Fruit fly (Drosophila melanogaster) ovary, adult (tissue): ENCODE data around the gene CG11498.

ENCODE experiments used
- CG17801 ChIP-seq: fragments of 200-800 bp; optimal IDR thresholded peaks from 2 replicates; lab custom pipeline; 2019; ENCODE audit warnings: missing biosample characterization, mild to moderate bottlenecking, missing genetic modification characterization, moderate library complexity; ENCODE audit not compliant: partially characterized antibody

CG11498 gene

dm6 chr3R:30193826-30194225 is 33.6 kb upstream of the CG11498 start:
- TF ChIP-seq CG17801 (GFP tag; lab: Kevin White, UChicago) = no peak

DNA sequence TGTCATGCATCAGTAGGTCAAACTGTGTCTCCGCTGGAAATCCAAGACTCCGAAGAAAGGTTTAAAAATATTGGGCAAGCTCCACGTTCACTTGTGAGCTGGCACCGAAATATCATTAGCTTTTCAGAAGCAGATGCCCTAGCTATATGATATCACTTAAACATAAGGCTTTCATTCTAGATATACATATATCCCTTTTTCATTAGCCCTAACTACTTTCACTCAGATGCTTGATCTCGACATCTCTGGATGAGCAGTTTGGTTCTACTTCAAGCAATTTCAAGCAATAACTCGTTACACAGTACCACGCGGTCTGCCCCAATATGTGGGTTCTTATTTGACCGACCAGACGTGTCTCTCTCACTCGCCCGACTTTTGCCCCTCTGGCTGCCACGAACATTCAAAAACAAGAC is 31.2 kb upstream of the CG11498 start:
- peak; percentile 45 for TF ChIP-seq CG17801 (GFP tag; lab: Kevin White, UChicago)

DNA sequence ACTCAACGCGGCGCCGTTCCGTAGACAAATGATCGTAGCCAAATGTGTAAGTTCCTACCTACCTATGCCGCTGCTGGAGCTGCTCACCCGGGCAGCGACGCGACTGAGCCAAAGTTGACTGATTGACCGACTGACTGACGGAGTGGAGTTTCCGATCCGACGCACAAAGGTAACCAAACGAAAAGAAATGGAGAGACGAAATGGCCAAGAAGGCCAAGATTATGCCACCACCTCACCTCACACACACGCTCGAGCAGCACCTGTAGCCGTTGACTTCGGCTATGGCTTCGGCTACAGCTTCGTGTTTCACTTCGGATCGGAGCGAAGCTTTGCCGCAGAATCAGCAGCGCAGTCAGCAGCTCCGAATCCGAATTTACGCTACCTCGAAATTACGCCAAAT is 30.8 kb upstream of the CG11498 start, which contains the start of gene CG9747:
CG9747 (minus strand) TSS at position 206 of the 400 bp plus-strand sequence.
- no peak for TF ChIP-seq CG17801 (GFP tag; lab: Kevin White, UChicago)

- TF ChIP-seq CG17801 (GFP tag; lab: Kevin White, UChicago) = no peak
These were observed 29.6 kb upstream of the CG11498 start for dm6 chr3R:30189836-30190235.

- peak; percentile 14 for TF ChIP-seq CG17801 (GFP tag; lab: Kevin White, UChicago)
These were observed 29.1 kb upstream of the CG11498 start for dm6 chr3R:30189398-30189797.

DNA sequence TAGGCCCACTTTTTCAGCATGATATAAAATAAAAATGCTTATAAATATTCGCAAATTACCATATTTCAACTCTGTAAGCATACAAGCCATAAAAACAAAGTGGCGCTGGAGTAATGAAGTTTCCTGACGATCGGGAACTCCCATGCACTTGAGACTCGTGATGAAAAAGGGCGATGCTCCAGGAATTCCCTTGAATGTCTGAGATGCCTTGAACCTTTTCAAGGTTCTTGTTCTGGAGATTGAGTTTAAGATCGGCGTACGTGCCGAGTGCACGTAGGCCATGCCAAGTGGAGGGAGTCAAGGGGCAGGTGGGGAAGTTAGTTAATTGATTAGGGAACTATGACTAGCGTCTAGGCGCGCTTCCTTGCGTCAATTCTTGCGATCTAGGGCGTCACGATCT is 23.6 kb upstream of the CG11498 start:
- no peak for TF ChIP-seq CG17801 (GFP tag; lab: Kevin White, UChicago)

DNA sequence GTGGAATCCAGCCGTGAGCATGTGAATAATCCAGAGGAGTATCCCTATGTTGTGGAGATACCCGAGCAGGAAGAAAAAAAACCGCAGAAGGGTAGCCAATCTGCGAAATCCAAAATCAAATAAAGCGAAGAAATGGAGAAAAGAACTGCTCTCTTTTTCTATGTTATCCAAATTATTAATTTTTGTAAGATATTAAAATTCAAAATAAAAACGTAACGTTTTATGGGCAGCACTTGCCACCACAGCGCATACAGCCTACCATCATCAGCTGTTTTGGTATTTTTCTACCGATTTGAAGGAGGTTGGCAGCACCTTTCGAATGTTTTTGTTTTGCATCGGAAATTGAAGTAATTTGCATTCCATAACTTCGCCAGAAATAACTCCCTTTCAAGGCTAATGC is 19.7 kb upstream of the CG11498 start, which contains the start of gene Bet5:
Bet5 (plus strand) TSS at position 299 of the 400 bp plus-strand sequence.
- no peak for TF ChIP-seq CG17801 (GFP tag; lab: Kevin White, UChicago)

dm6 chr3R:30177494-30177893 is 17.2 kb upstream of the CG11498 start, which contains the start of the genes CG1983 and CG15530:
CG1983 (minus strand) TSS chr3R:30177700.
CG15530 (plus strand) TSS chr3R:30177877.
- no peak for TF ChIP-seq CG17801 (GFP tag; lab: Kevin White, UChicago)

dm6 chr3R:30176314-30176713 is 16.0 kb upstream of the CG11498 start:
- TF ChIP-seq CG17801 (GFP tag; lab: Kevin White, UChicago) = no peak

dm6 chr3R:30175045-30175589 is 14.8 kb upstream of the CG11498 start:
- no peak for TF ChIP-seq CG17801 (GFP tag; lab: Kevin White, UChicago)

dm6 chr3R:30174160-30175002 is 14.1 kb upstream of the CG11498 start, which contains the start of gene Mlc2:
Mlc2 (minus strand) TSS chr3R:30174551.
- TF ChIP-seq CG17801 (GFP tag; lab: Kevin White, UChicago) = no peak

- no peak for TF ChIP-seq CG17801 (GFP tag; lab: Kevin White, UChicago)
These were observed 10.7 kb upstream of the CG11498 start, which contains the start of gene Rsod for dm6 chr3R:30170671-30171667. Rsod (minus strand) TSS chr3R:30171207.

DNA sequence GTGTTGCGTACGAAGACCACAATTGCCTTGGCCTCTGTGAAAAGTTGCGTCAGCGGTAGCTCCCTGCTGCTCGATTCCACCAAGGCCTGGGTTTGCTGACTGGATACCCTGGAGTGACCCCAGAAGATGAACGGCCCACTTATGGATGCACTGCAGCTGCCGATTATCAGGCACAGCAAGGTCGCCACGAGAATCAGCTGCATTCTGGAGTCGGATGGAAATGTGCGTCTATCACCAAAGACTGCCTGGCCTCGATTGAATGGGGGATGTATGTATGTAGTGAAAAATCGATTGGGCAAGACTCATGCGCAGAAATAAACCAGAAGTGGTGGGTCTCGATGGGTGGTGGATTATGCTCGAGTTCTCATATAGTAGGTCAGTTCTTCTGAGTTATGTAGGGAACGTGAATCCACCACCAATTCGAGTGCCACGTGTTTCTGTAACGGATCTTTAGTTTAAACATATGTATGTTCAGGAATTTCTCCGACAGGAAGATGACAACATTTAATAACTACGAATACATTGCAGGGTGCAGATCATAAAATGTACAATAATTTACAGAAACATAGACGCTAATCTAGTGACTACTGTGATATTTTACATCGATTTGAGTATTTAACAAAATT is 6.0 kb upstream of the CG11498 start, which contains the start of gene VhaAC45RP:
VhaAC45RP (minus strand) TSS at position 261 of the 626 bp plus-strand sequence.
- TF ChIP-seq CG17801 (GFP tag; lab: Kevin White, UChicago) = no peak

- no peak for TF ChIP-seq CG17801 (GFP tag; lab: Kevin White, UChicago)
These were observed 3.9 kb upstream of the CG11498 start for dm6 chr3R:30164162-30164561.
